Worm (Caenorhabditis elegans): ENCODE measurements around the gene prx-3.

DNA sequence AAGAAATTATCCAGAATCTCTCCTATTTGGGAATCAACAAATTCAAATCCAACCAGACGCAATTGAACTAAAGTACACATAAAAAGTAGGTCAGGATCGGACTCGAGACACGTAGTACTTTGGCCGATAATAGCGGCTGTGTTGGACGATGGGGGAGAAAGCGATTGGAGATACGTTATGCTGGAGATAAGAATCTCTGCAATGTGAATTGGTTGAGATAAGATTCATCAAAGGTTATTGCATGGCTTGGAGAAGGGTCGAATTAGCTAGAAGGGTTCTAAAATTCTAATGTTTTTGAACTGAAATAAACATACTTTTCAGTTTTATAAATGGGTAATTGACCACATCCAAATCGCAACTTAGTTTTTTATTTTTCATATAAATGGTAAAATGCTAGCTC lies 20.2 kb downstream of the prx-3 start:
- TF ChIP-seq him-1 (tag; optimal IDR thresholded peaks at IDR 0.05) (no peak), W03F9.2 (tag; optimal IDR thresholded peaks at IDR 0.05) (no peak), dao-5 (tag; optimal IDR thresholded peaks at IDR 0.05) (no peak)

All from whole organism, L4/young adult.